Worm (Caenorhabditis elegans) whole organism, L4 larva: ENCODE results near the gene T07C4.3.
A peak's percentile ranks its signal among the peaks of the same experiment; 100 is the strongest.

Source experiments
- D1046.2 ChIP-seq: fragments of 200-800 bp; sonication (Bioruptor generic); IDR thresholded peaks from 2 replicates; pipeline ENCODE4 v1.3.6; 2022; ENCODE audit warnings: missing genetic modification characterization, missing compliant biosample characterization
- F10B5.3 ChIP-seq: sonication (generic microtip); optimal IDR thresholded peaks from 2 replicates; lab custom pipeline; 2016; ENCODE audit warnings: mild to moderate bottlenecking, missing genetic modification characterization, missing compliant biosample characterization
- F37D6.2 ChIP-seq: sonication (generic microtip); optimal IDR thresholded peaks from 2 replicates; lab custom pipeline; 2016; ENCODE audit warnings: mild to moderate bottlenecking, missing genetic modification characterization, missing compliant biosample characterization
- R02D3.7 ChIP-seq: fragments of 150-350 bp; sonication (generic microtip); optimal IDR thresholded peaks from 3 replicates; lab custom pipeline; 2014; ENCODE audit warnings: missing biosample characterization, missing genetic modification characterization
- Y105C5A.15 ChIP-seq: fragments of 200-800 bp; sonication (Bioruptor generic); IDR thresholded peaks from 2 replicates; pipeline ENCODE4 v1.3.6; 2022; ENCODE audit warnings: missing genetic modification characterization, missing compliant biosample characterization
- Y48G9A.11 ChIP-seq: fragments of 200-800 bp; sonication (Bioruptor generic); IDR thresholded peaks from 2 replicates; pipeline ENCODE4 v1.3.6; 2022; ENCODE audit warnings: missing genetic modification reagents, missing genetic modification characterization, missing compliant biosample characterization
- ZK546.5 ChIP-seq, 2 experiments: sonication (generic microtip); optimal IDR thresholded peaks; 2 replicates each; lab custom pipeline; 2017; ENCODE audit warnings: missing biosample characterization in 2 of 2, missing genetic modification characterization in 2 of 2
- aha-1 ChIP-seq: fragments of 150-350 bp; peaks from one replicate; lab custom pipeline; 2014; ENCODE audit warnings: missing biosample characterization, missing genetic modification characterization
- attf-4 ChIP-seq: sonication (generic microtip); optimal IDR thresholded peaks from 3 replicates; lab custom pipeline; 2017; ENCODE audit warnings: missing biosample characterization, missing genetic modification characterization
- ceh-32 ChIP-seq: sonication (generic microtip); optimal IDR thresholded peaks from 2 replicates; lab custom pipeline; 2016; ENCODE audit warnings: mild to moderate bottlenecking, missing genetic modification characterization, missing compliant biosample characterization; ENCODE audit not compliant: poor library complexity
- ceh-62 ChIP-seq: sonication (generic microtip); optimal IDR thresholded peaks from 2 replicates; lab custom pipeline; 2017; ENCODE audit warnings: missing biosample characterization, missing genetic modification characterization
- ces-1 ChIP-seq: fragments of 150-350 bp; sonication (generic microtip); optimal IDR thresholded peaks from 4 replicates; lab custom pipeline; 2014; ENCODE audit warnings: missing biosample characterization, missing genetic modification reagents, missing genetic modification characterization
- cey-2 ChIP-seq: sonication (generic microtip); optimal IDR thresholded peaks from 3 replicates; lab custom pipeline; 2017; ENCODE audit warnings: missing genetic modification characterization, mild to moderate bottlenecking, missing compliant biosample characterization, antibody characterized with exemption, borderline replicate concordance; ENCODE audit not compliant: insufficient read depth
- daf-16 ChIP-seq, 3 experiments: sonication (generic microtip); optimal IDR thresholded peaks; 2 replicates each; lab custom pipeline; 2016 to 2017; ENCODE audit warnings: missing genetic modification characterization in 3 of 3, missing genetic modification reagents in 3 of 3, mild to moderate bottlenecking in 2 of 3, missing compliant biosample characterization in 2 of 3, missing biosample characterization in 1 of 3, moderate library complexity in 1 of 3
- daf-8 ChIP-seq: fragments of 200-800 bp; sonication (Bioruptor generic); IDR thresholded peaks from 2 replicates; pipeline ENCODE4 v1.3.6; 2022; ENCODE audit warnings: missing genetic modification characterization, missing compliant biosample characterization
- dmd-6 ChIP-seq: fragments of 200-800 bp; sonication (Bioruptor generic); IDR thresholded peaks from 2 replicates; pipeline ENCODE4 v1.3.6; 2022; ENCODE audit warnings: missing genetic modification reagents, missing genetic modification characterization, missing compliant biosample characterization
- dmd-8 ChIP-seq: fragments of 200-800 bp; sonication (Bioruptor generic); IDR thresholded peaks from 2 replicates; pipeline ENCODE4 v1.3.6; 2022; ENCODE audit warnings: missing genetic modification characterization, missing compliant biosample characterization
- egl-43 ChIP-seq: fragments of 200-800 bp; sonication (Bioruptor generic); IDR thresholded peaks from 2 replicates; pipeline ENCODE4 v1.3.6; 2022; ENCODE audit warnings: missing genetic modification reagents, missing genetic modification characterization, missing compliant biosample characterization
- fkh-10 ChIP-seq: fragments of 150-350 bp; optimal IDR thresholded peaks from 2 replicates; lab custom pipeline; 2014; ENCODE audit warnings: missing biosample characterization, missing genetic modification reagents, missing genetic modification characterization
- hlh-11 ChIP-seq: fragments of 200-800 bp; sonication (Bioruptor generic); optimal IDR thresholded peaks from 2 replicates; lab custom pipeline; 2018; ENCODE audit warnings: mild to moderate bottlenecking, missing genetic modification characterization, missing compliant biosample characterization
- hmg-1.1 ChIP-seq: fragments of 200-800 bp; sonication (Bioruptor generic); IDR thresholded peaks from 2 replicates; pipeline ENCODE4 v1.3.6; 2022; ENCODE audit warnings: missing genetic modification reagents, missing genetic modification characterization, missing compliant biosample characterization
- jun-1 ChIP-seq: fragments of 150-350 bp; optimal IDR thresholded peaks from 2 replicates; lab custom pipeline; 2014; ENCODE audit warnings: missing biosample characterization, missing genetic modification reagents, missing genetic modification characterization
- lin-1 ChIP-seq: fragments of 200-800 bp; sonication (Bioruptor generic); IDR thresholded peaks from 2 replicates; pipeline ENCODE4 v1.3.6; 2022; ENCODE audit warnings: missing genetic modification reagents, missing genetic modification characterization, missing compliant biosample characterization
- lin-15B ChIP-seq: fragments of 150-350 bp; sonication (generic microtip); optimal IDR thresholded peaks from 3 replicates; lab custom pipeline; 2014; ENCODE audit warnings: missing biosample characterization, missing genetic modification characterization
- lin-38 ChIP-seq: fragments of 200-800 bp; sonication (Bioruptor generic); IDR thresholded peaks from 2 replicates; pipeline ENCODE4 v1.3.6; 2022; ENCODE audit warnings: missing genetic modification reagents, missing genetic modification characterization, missing compliant biosample characterization
- lir-3 ChIP-seq: sonication (generic microtip); optimal IDR thresholded peaks from 2 replicates; lab custom pipeline; 2016; ENCODE audit warnings: mild to moderate bottlenecking, missing genetic modification characterization, missing compliant biosample characterization
- madf-5 ChIP-seq, 2 experiments: fragments of 200-800 bp; sonication (Bioruptor generic); IDR thresholded peaks; 2 replicates each; pipeline ENCODE4 v1.3.6; 2022; ENCODE audit warnings: missing compliant biosample characterization in 2 of 2, missing genetic modification characterization in 2 of 2
- madf-9 ChIP-seq: fragments of 200-800 bp; sonication (Bioruptor generic); conservative IDR thresholded peaks from 2 replicates; pipeline ENCODE4 v1.3.6; 2022; ENCODE audit warnings: missing genetic modification reagents, missing genetic modification characterization, missing compliant biosample characterization
- mdt-29 ChIP-seq: fragments of 200-800 bp; sonication (Bioruptor generic); IDR thresholded peaks from 2 replicates; pipeline ENCODE4 v1.3.6; 2022; ENCODE audit warnings: missing genetic modification reagents, missing genetic modification characterization, missing compliant biosample characterization
- mes-2 ChIP-seq: sonication (generic microtip); optimal IDR thresholded peaks from 2 replicates; lab custom pipeline; 2016; ENCODE audit warnings: missing genotype, mild to moderate bottlenecking, missing genetic modification characterization, missing compliant biosample characterization; ENCODE audit not compliant: poor library complexity, severe bottlenecking
- mxl-2 ChIP-seq: fragments of 200-800 bp; sonication (Bioruptor generic); conservative IDR thresholded peaks from 2 replicates; pipeline ENCODE4 v1.3.6; 2022; ENCODE audit warnings: missing genetic modification reagents, missing genetic modification characterization, missing compliant biosample characterization
- mxl-3 ChIP-seq: fragments of 200-800 bp; sonication (Bioruptor generic); optimal IDR thresholded peaks from 2 replicates; lab custom pipeline; 2018; ENCODE audit warnings: mild to moderate bottlenecking, missing genetic modification characterization, missing compliant biosample characterization
- nhr-10 ChIP-seq: fragments of 150-350 bp; optimal IDR thresholded peaks from 2 replicates; lab custom pipeline; 2014; ENCODE audit warnings: missing biosample characterization, missing genetic modification characterization
- nhr-111 ChIP-seq: fragments of 200-800 bp; sonication (Bioruptor generic); optimal IDR thresholded peaks from 2 replicates; lab custom pipeline; 2018; ENCODE audit warnings: mild to moderate bottlenecking, missing genetic modification characterization, missing compliant biosample characterization
- nhr-76 ChIP-seq: fragments of 150-350 bp; optimal IDR thresholded peaks from 2 replicates; lab custom pipeline; 2014; ENCODE audit warnings: missing biosample characterization, missing genetic modification characterization
- pha-4 ChIP-seq, 2 experiments: fragments of 150-350 bp in 1 of 2; fragments of 200-800 bp in 1 of 2; sonication (Bioruptor generic) in 1 of 2; IDR thresholded peaks in 1 of 2; optimal IDR thresholded peaks in 1 of 2; 2 replicates each; pipeline versions ENCODE4 v1.3.6 to Lab custom; 2014 to 2022; ENCODE audit warnings: missing genetic modification characterization in 2 of 2, missing genetic modification reagents in 2 of 2, missing biosample characterization in 1 of 2, missing compliant biosample characterization in 1 of 2
- php-3 ChIP-seq: fragments of 200-800 bp; sonication (Bioruptor generic); IDR thresholded peaks from 2 replicates; pipeline ENCODE4 v1.3.6; 2022; ENCODE audit warnings: missing genetic modification reagents, missing genetic modification characterization, missing compliant biosample characterization
- rbr-2 ChIP-seq: sonication (generic microtip); optimal IDR thresholded peaks from 2 replicates; lab custom pipeline; 2016; ENCODE audit warnings: missing genotype, missing genetic modification characterization, missing compliant biosample characterization
- skn-1 ChIP-seq: fragments of 150-350 bp; optimal IDR thresholded peaks from 2 replicates; lab custom pipeline; 2014; ENCODE audit warnings: missing biosample characterization, missing genetic modification characterization
- snpc-4 ChIP-seq: fragments of 150-350 bp; optimal IDR thresholded peaks from 2 replicates; lab custom pipeline; 2014; ENCODE audit warnings: missing biosample characterization, missing genetic modification characterization
- tag-97 ChIP-seq: fragments of 200-800 bp; sonication (Bioruptor generic); IDR thresholded peaks from 2 replicates; pipeline ENCODE4 v1.3.6; 2022; ENCODE audit warnings: missing genetic modification characterization, missing compliant biosample characterization
- unc-62 ChIP-seq, 3 experiments: fragments of 150-350 bp in 1 of 3; sonication (generic microtip); optimal IDR thresholded peaks in 2 of 3; peaks in 1 of 3; 1 replicate in 1 of 3; 2 replicates in 2 of 3; lab custom pipeline; 2014 to 2017; ENCODE audit warnings: missing biosample characterization in 3 of 3, missing genetic modification characterization in 3 of 3, missing genetic modification reagents in 3 of 3, missing genotype in 1 of 3
- vab-7 ChIP-seq: fragments of 200-800 bp; sonication (Bioruptor generic); IDR thresholded peaks from 2 replicates; pipeline ENCODE4 v1.3.6; 2022; ENCODE audit warnings: missing genetic modification reagents, missing genetic modification characterization, missing compliant biosample characterization
- zfp-2 ChIP-seq: sonication (generic microtip); optimal IDR thresholded peaks from 2 replicates; lab custom pipeline; 2016; ENCODE audit warnings: mild to moderate bottlenecking, missing genetic modification characterization, missing compliant biosample characterization
- zfp-3 ChIP-seq: fragments of 200-800 bp; sonication (Bioruptor generic); conservative IDR thresholded peaks from 2 replicates; pipeline ENCODE4 v1.3.6; 2022; ENCODE audit warnings: missing genetic modification reagents, missing genetic modification characterization, missing compliant biosample characterization
- zip-11 ChIP-seq: fragments of 200-800 bp; sonication (Bioruptor generic); IDR thresholded peaks from 2 replicates; pipeline ENCODE4 v1.3.6; 2022; ENCODE audit warnings: missing genetic modification characterization, missing compliant biosample characterization
- zip-2 ChIP-seq: fragments of 150-350 bp; optimal IDR thresholded peaks from 2 replicates; lab custom pipeline; 2014; ENCODE audit warnings: missing biosample characterization, missing genetic modification characterization
- ztf-11 ChIP-seq: fragments of 150-350 bp; optimal IDR thresholded peaks from 2 replicates; lab custom pipeline; 2014; ENCODE audit warnings: missing biosample characterization, missing genetic modification characterization

T07C4.3 gene

DNA sequence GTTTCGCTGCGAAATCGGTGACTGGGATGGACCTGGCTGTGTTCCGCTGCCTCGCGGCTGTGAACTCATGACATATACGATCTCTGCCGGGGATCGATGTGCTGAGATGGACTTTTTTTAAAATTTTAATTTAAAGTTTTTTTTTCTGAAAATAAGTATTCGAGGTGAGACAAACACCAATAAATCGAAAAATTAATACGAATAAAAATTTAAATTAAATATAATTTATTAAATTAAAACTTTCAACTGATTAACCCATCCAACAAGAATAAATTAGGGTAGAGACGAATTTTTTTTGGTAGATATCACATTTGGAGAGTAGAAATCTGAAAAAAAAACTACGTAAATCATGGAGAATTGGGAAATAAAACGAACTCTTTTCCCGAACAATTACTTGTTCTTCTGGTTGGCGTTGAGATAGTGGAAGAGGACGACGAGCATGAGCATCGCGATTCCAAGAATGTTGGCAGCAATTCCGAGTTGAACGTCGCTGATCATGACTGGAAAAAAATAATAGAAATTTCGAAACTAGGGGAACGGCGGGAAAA lies 33.8 kb upstream of the T07C4.3 start, which contains the start of the genes unc-50 and ostf-4:
unc-50 (minus strand) TSS at position 101 of the 548 bp plus-strand sequence.
ostf-4 (minus strand) TSS at position 498 of the 548 bp plus-strand sequence.
- TF ChIP-seq Y105C5A.15 (no peak), jun-1 (tag; lab: Kevin White, UChicago) (no peak), nhr-76 (tag; lab: Kevin White, UChicago) (no peak), ZK546.5 (tag; optimal IDR thresholded peaks at IDR 0.05; lab: Kevin White, UChicago) (no peak), lin-38 (GFP tag; lab: Robert Waterston, UW) (no peak), R02D3.7 (no peak), ztf-11 (tag; lab: Kevin White, UChicago) (no peak), madf-9 (GFP tag; lab: Robert Waterston, UW) (no peak), fkh-10 (no peak), mdt-29 (no peak), zip-11 (GFP tag; lab: Robert Waterston, UW) (no peak), ces-1 (GFP tag; lab: Kevin White, UChicago) (no peak), egl-43 (GFP tag; lab: Robert Waterston, UW) (no peak), hlh-11 (tag; lab: Kevin White, UChicago) (no peak), nhr-10 (tag; lab: Kevin White, UChicago) (no peak), lir-3 (no peak), F10B5.3 (no peak)
- TF ChIP-seq, all 104 proteins: peak for 0

DNA sequence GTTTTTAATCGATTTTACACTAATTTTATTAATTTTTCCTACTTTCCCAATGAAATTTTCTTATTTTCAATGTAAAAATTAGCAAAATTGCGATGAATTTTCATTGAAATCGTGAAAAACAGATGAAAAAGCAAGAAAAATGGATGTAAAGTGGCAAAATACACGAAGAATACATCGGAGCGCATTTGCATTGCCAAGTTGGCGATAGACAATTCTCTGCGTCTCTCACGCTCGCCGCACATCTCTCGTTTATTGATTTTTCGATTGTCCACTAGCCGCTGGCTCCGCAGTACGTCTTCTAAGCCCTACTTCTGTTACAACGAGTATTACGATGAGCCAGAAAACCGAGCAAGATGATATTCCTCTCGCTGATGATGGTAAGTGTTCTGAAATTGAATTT lies 33.2 kb upstream of the T07C4.3 start, which contains the start of gene unc-69:
unc-69 (plus strand) TSS at position 185 of the 400 bp plus-strand sequence.
- TF ChIP-seq lin-15B = no peak
- TF ChIP-seq vab-7 (GFP tag; lab: Robert Waterston, UW) = no peak
- no peak for TF ChIP-seq php-3 (GFP tag; lab: Robert Waterston, UW)
- TF ChIP-seq dmd-8 = no peak
- TF ChIP-seq unc-62 (GFP tag; optimal IDR thresholded peaks at IDR 0.05 in 1 of 2; lab: Kevin White, UChicago) = no peak
- no peak for TF ChIP-seq unc-62 (tag; optimal IDR thresholded peaks at IDR 0.05; lab: Kevin White, UChicago)
- no peak for TF ChIP-seq Y48G9A.11
- TF ChIP-seq tag-97 = no peak
- no peak for TF ChIP-seq mxl-3
- TF ChIP-seq rbr-2 (tag; lab: Kevin White, UChicago) = peak; percentile 60
- TF ChIP-seq jun-1 (tag; lab: Kevin White, UChicago) = no peak
- TF ChIP-seq F37D6.2 = peak; percentile 26
- peak; percentile 93 for TF ChIP-seq lin-38 (GFP tag; lab: Robert Waterston, UW)
- no peak for TF ChIP-seq aha-1 (tag; lab: Kevin White, UChicago)
- TF ChIP-seq hmg-1.1 = peak; percentile 70
- TF ChIP-seq nhr-111 (GFP tag; lab: Kevin White, UChicago) = no peak
- TF ChIP-seq skn-1 = no peak
- TF ChIP-seq madf-5 (GFP tag; IDR thresholded peaks at IDR 0.05; lab: Robert Waterston, UW) = no peak
- TF ChIP-seq egl-43 (GFP tag; lab: Robert Waterston, UW) = no peak
- TF ChIP-seq ceh-32 (tag; lab: Kevin White, UChicago) = no peak
- no peak for TF ChIP-seq cey-2 (tag; lab: Kevin White, UChicago)
- no peak for TF ChIP-seq pha-4 (GFP tag; IDR thresholded peaks at IDR 0.05; lab: Robert Waterston, UW)
- peak; percentile 7 for TF ChIP-seq pha-4 (tag; optimal IDR thresholded peaks at IDR 0.05; lab: Kevin White, UChicago)
- no peak for TF ChIP-seq attf-4
- no peak for TF ChIP-seq daf-16 (GFP tag; optimal IDR thresholded peaks at IDR 0.05; lab: Kevin White, UChicago)
- TF ChIP-seq daf-16 (tag; optimal IDR thresholded peaks at IDR 0.05; lab: Kevin White, UChicago) = peak; percentile 40
- TF ChIP-seq ceh-62 (tag; lab: Kevin White, UChicago) = no peak
- no peak for TF ChIP-seq ces-1 (GFP tag; lab: Kevin White, UChicago)
- TF ChIP-seq lin-1 (GFP tag; lab: Robert Waterston, UW) = no peak
- no peak for TF ChIP-seq mdt-29
- TF ChIP-seq D1046.2 (GFP tag; lab: Robert Waterston, UW) = no peak
- TF ChIP-seq dmd-6 = no peak
- no peak for TF ChIP-seq ZK546.5 (tag; optimal IDR thresholded peaks at IDR 0.05; lab: Kevin White, UChicago)
- TF ChIP-seq zip-2 (tag; lab: Kevin White, UChicago) = no peak
- no peak for TF ChIP-seq daf-8 (GFP tag; lab: Robert Waterston, UW)
- TF ChIP-seq zfp-2 (tag; lab: Kevin White, UChicago) = no peak
- no peak for TF ChIP-seq snpc-4 (tag; lab: Kevin White, UChicago)
- TF ChIP-seq mes-2 (tag; lab: Kevin White, UChicago) = peak; percentile 71
- TF ChIP-seq zfp-3 (GFP tag; lab: Robert Waterston, UW) = no peak
- no peak for TF ChIP-seq mxl-2 (GFP tag; lab: Robert Waterston, UW)
